Worm (Caenorhabditis elegans) whole organism, midembryonic: ENCODE measurements around the gene M162.5.

Source experiments
- flt-1 ChIP-seq: fragments of 200-800 bp; sonication (Bioruptor generic); IDR thresholded peaks from 2 replicates; pipeline ENCODE4 v1.3.6; 2022; ENCODE audit warnings: missing genetic modification characterization, missing compliant biosample characterization
- tab-1 ChIP-seq: fragments of 200-800 bp; sonication (Bioruptor generic); IDR thresholded peaks from 2 replicates; pipeline ENCODE4 v1.3.6; 2022; ENCODE audit warnings: missing genetic modification characterization, missing compliant biosample characterization
- ztf-23 ChIP-seq: fragments of 200-800 bp; sonication (Bioruptor generic); IDR thresholded peaks from 2 replicates; pipeline ENCODE4 v1.3.6; 2022; ENCODE audit warnings: missing genetic modification reagents, missing genetic modification characterization, missing compliant biosample characterization
- ztf-29 ChIP-seq: fragments of 200-800 bp; sonication (Bioruptor generic); IDR thresholded peaks from 2 replicates; pipeline ENCODE4 v1.3.6; 2022; ENCODE audit warnings: missing genetic modification reagents, missing genetic modification characterization, missing compliant biosample characterization

- no peak for TF ChIP-seq flt-1 (GFP tag; lab: Robert Waterston, UW)
- TF ChIP-seq ztf-23 (GFP tag; lab: Robert Waterston, UW) = no peak
- no peak for TF ChIP-seq tab-1 (GFP tag; lab: Robert Waterston, UW)
- TF ChIP-seq ztf-29 (GFP tag; lab: Robert Waterston, UW) = no peak
These were observed 44.7 kb downstream of the M162.5 start for ce11 chrV:19805548-19805947.
